Worm (Caenorhabditis elegans) whole organism, late embryonic: ENCODE measurements around the gene clec-208.
"Not testable (repeated sequence)": the region's sequence is repeated elsewhere in the genome, so short reads cannot be mapped to it uniquely, and the experiment has no call there.

Source experiments
- C08G9.2 ChIP-seq: sonication (generic microtip); optimal IDR thresholded peaks from 2 replicates; lab custom pipeline; 2016; ENCODE audit warnings: mild to moderate bottlenecking, missing genetic modification characterization, moderate library complexity, missing compliant biosample characterization
- K02D7.2 ChIP-seq: sonication (generic microtip); optimal IDR thresholded peaks from 2 replicates; lab custom pipeline; 2017; ENCODE audit warnings: mild to moderate bottlenecking, missing genetic modification characterization, missing compliant biosample characterization
- T23F11.4 ChIP-seq: fragments of 200-800 bp; sonication (Bioruptor generic); optimal IDR thresholded peaks from 2 replicates; lab custom pipeline; 2018; ENCODE audit warnings: mild to moderate bottlenecking, missing genetic modification characterization, missing compliant biosample characterization
- ceh-18 ChIP-seq: sonication (generic microtip); optimal IDR thresholded peaks from 2 replicates; lab custom pipeline; 2016; ENCODE audit warnings: missing genetic modification characterization, missing compliant biosample characterization
- ceh-19 ChIP-seq: fragments of 200-800 bp; sonication (Bioruptor generic); optimal IDR thresholded peaks from 2 replicates; lab custom pipeline; 2018; ENCODE audit warnings: mild to moderate bottlenecking, missing genetic modification characterization, missing compliant biosample characterization
- ceh-24 ChIP-seq: sonication (generic microtip); optimal IDR thresholded peaks from 2 replicates; lab custom pipeline; 2016; ENCODE audit warnings: mild to moderate bottlenecking, missing genetic modification characterization, missing compliant biosample characterization
- ceh-31 ChIP-seq: sonication (generic microtip); optimal IDR thresholded peaks from 2 replicates; lab custom pipeline; 2016; ENCODE audit warnings: missing genetic modification characterization, missing compliant biosample characterization
- ceh-48 ChIP-seq: sonication (generic microtip); optimal IDR thresholded peaks from 2 replicates; lab custom pipeline; 2016; ENCODE audit warnings: missing genetic modification characterization, inconsistent platforms, missing compliant biosample characterization
- ceh-6 ChIP-seq: fragments of 200-800 bp; sonication (Bioruptor generic); optimal IDR thresholded peaks from 2 replicates; lab custom pipeline; 2018; ENCODE audit warnings: mild to moderate bottlenecking, missing genetic modification characterization, missing compliant biosample characterization
- che-1 ChIP-seq: sonication (generic microtip); optimal IDR thresholded peaks from 2 replicates; lab custom pipeline; 2016; ENCODE audit warnings: mild to moderate bottlenecking, missing genetic modification characterization, missing compliant biosample characterization
- dmd-4 ChIP-seq: sonication (generic microtip); optimal IDR thresholded peaks from 2 replicates; lab custom pipeline; 2016; ENCODE audit warnings: borderline replicate concordance, missing genetic modification characterization, missing compliant biosample characterization
- dve-1 ChIP-seq: sonication (generic microtip); optimal IDR thresholded peaks from 2 replicates; lab custom pipeline; 2017; ENCODE audit warnings: antibody characterized with exemption, mild to moderate bottlenecking, missing genetic modification characterization, missing compliant biosample characterization
- eyg-1 ChIP-seq: sonication (generic microtip); optimal IDR thresholded peaks from 2 replicates; lab custom pipeline; 2016; ENCODE audit warnings: missing genotype, missing genetic modification characterization, missing compliant biosample characterization
- fkh-6 ChIP-seq: sonication (generic microtip); optimal IDR thresholded peaks from 2 replicates; lab custom pipeline; 2016; ENCODE audit warnings: missing genetic modification characterization, missing compliant biosample characterization
- hlh-30 ChIP-seq: sonication (generic microtip); optimal IDR thresholded peaks from 2 replicates; lab custom pipeline; 2017; ENCODE audit warnings: antibody characterized with exemption, missing genetic modification characterization, missing compliant biosample characterization; ENCODE audit not compliant: insufficient read depth
- hlh-6 ChIP-seq: sonication (generic microtip); optimal IDR thresholded peaks from 2 replicates; lab custom pipeline; 2016; ENCODE audit warnings: missing genotype, missing genetic modification characterization, missing compliant biosample characterization
- hlh-8 ChIP-seq: sonication (generic microtip); optimal IDR thresholded peaks from 2 replicates; lab custom pipeline; 2016; ENCODE audit warnings: missing genotype, missing genetic modification characterization, missing compliant biosample characterization
- lim-6 ChIP-seq: sonication (generic microtip); optimal IDR thresholded peaks from 2 replicates; lab custom pipeline; 2016; ENCODE audit warnings: missing genetic modification characterization, missing compliant biosample characterization
- mec-3 ChIP-seq: sonication (generic microtip); optimal IDR thresholded peaks from 2 replicates; lab custom pipeline; 2016; ENCODE audit warnings: borderline replicate concordance, missing genetic modification characterization, missing compliant biosample characterization
- nfya-1 ChIP-seq: sonication (generic microtip); optimal IDR thresholded peaks from 2 replicates; lab custom pipeline; 2017; ENCODE audit warnings: missing genetic modification characterization, mild to moderate bottlenecking, missing compliant biosample characterization, antibody characterized with exemption, moderate library complexity
- nhr-11 ChIP-seq: fragments of 150-350 bp; optimal IDR thresholded peaks from 2 replicates; lab custom pipeline; 2014; ENCODE audit warnings: missing biosample characterization, missing genetic modification characterization
- npax-4 ChIP-seq: sonication (generic microtip); optimal IDR thresholded peaks from 2 replicates; lab custom pipeline; 2016; ENCODE audit warnings: missing genetic modification characterization, missing compliant biosample characterization
- pha-4 ChIP-seq: fragments of 150-350 bp; optimal IDR thresholded peaks from 2 replicates; lab custom pipeline; 2018; ENCODE audit warnings: missing biosample characterization, missing genetic modification reagents, missing genetic modification characterization
- ref-2 ChIP-seq: sonication (generic microtip); optimal IDR thresholded peaks from 2 replicates; lab custom pipeline; 2016; ENCODE audit warnings: missing genetic modification characterization, missing compliant biosample characterization
- rnt-1 ChIP-seq: sonication (generic microtip); optimal IDR thresholded peaks from 2 replicates; lab custom pipeline; 2016; ENCODE audit warnings: missing genetic modification characterization, missing compliant biosample characterization
- tbx-2 ChIP-seq: sonication (generic microtip); optimal IDR thresholded peaks from 2 replicates; lab custom pipeline; 2016; ENCODE audit warnings: missing genetic modification characterization, missing compliant biosample characterization
- tbx-7 ChIP-seq: sonication (generic microtip); optimal IDR thresholded peaks from 2 replicates; lab custom pipeline; 2016; ENCODE audit warnings: missing genotype, missing genetic modification characterization, missing compliant biosample characterization
- ttx-3 ChIP-seq: sonication (generic microtip); optimal IDR thresholded peaks from 2 replicates; lab custom pipeline; 2016; ENCODE audit warnings: missing genetic modification reagents, missing genetic modification characterization, missing compliant biosample characterization
- unc-42 ChIP-seq: sonication (generic microtip); optimal IDR thresholded peaks from 2 replicates; lab custom pipeline; 2016; ENCODE audit warnings: missing genotype, missing genetic modification characterization, missing compliant biosample characterization
- unc-55 ChIP-seq: sonication (generic microtip); optimal IDR thresholded peaks from 2 replicates; lab custom pipeline; 2017; ENCODE audit warnings: missing biosample characterization, missing genetic modification reagents, missing genetic modification characterization
- unc-86 ChIP-seq: sonication (generic microtip); optimal IDR thresholded peaks from 2 replicates; lab custom pipeline; 2016; ENCODE audit warnings: missing genetic modification characterization, missing compliant biosample characterization
- ztf-16 ChIP-seq: sonication (generic microtip); optimal IDR thresholded peaks from 2 replicates; lab custom pipeline; 2017; ENCODE audit warnings: missing genetic modification characterization, missing compliant biosample characterization

clec-208 gene

ce11 chrV:2085745-2086267 is 11.9 kb upstream of the clec-208 start, which contains the start of gene F36F12.3:
Gene F36F12.3 (plus strand): TSS chrV:2085795.
- not testable (repeated sequence) for TF ChIP-seq ceh-19 (GFP tag; lab: Kevin White, UChicago); unc-55 (GFP tag; lab: Kevin White, UChicago); pha-4 (tag; lab: Kevin White, UChicago)

- not testable (repeated sequence) for TF ChIP-seq hlh-6, mec-3, pha-4 (tag; lab: Kevin White, UChicago)
Observed at ce11 chrV:2090321-2090720, 7.4 kb upstream of the clec-208 start, which contains the start of gene ztf-28. Gene ztf-28 (plus strand): TSS chrV:2090669.

DNA sequence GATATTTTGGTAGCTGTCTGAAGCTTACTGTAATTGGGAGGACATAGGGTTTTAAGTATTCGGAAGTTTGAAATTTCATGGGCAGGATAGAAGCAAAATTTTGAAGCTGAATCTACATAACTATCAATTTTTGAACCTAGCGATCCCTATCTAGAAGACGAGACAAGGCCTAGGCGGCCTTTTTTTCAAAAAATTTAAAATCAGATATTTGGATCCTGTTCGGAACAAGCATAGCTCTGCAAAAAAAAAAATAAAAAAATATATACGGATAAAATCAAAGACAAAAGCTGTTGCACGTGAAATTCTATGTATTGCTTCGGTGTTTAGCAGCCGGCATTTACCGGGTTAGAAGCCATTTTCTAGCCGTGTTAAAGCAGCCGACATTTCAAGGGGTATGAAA is 2.5 kb upstream of the clec-208 start, which contains the start of gene F36F12.2:
Gene F36F12.2 (minus strand): TSS at position 101 of the 400 bp plus-strand sequence.
- no peak for TF ChIP-seq ceh-18 (tag; lab: Kevin White, UChicago)
- TF ChIP-seq ceh-48 (tag; lab: Kevin White, UChicago) = no peak
- no peak for TF ChIP-seq tbx-7 (tag; lab: Kevin White, UChicago)
- TF ChIP-seq C08G9.2 = no peak
- no peak for TF ChIP-seq rnt-1
- no peak for TF ChIP-seq pha-4 (tag; lab: Kevin White, UChicago)
- TF ChIP-seq K02D7.2 (tag; lab: Kevin White, UChicago) = no peak
- TF ChIP-seq, all 69 proteins: peak for 0

DNA sequence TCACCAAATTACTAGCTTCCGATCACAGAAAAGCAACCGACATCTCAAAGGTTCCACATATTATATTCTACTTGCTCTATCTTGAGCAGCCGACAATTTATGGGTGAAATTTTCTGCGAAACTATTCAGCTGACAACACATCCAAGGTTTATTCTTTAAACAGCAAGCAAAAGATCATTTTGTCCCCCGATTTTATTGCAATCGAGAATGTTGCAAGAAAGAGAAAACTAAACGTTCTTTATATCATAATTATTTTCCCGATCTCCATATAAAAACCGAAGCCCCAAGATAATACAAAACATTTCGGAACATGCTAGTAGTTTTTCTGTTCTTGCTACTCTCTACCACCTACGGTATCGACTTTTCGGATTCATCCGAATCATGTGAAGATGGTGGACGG is 2.0 kb upstream of the clec-208 start, which contains the start of gene clec-207:
Gene clec-207 (plus strand): TSS at position 301 of the 400 bp plus-strand sequence.
- TF ChIP-seq ceh-48 (tag; lab: Kevin White, UChicago) (no peak), lim-6 (tag; lab: Kevin White, UChicago) (no peak), hlh-8 (no peak), ceh-18 (tag; lab: Kevin White, UChicago) (no peak), ztf-16 (tag; lab: Kevin White, UChicago) (no peak), T23F11.4 (no peak), tbx-2 (tag; lab: Kevin White, UChicago) (no peak), dve-1 (tag; lab: Kevin White, UChicago) (no peak), unc-42 (tag; lab: Kevin White, UChicago) (no peak), nfya-1 (tag; lab: Kevin White, UChicago) (no peak), ref-2 (tag; lab: Kevin White, UChicago) (no peak), che-1 (tag; lab: Kevin White, UChicago) (no peak), C08G9.2 (no peak), fkh-6 (tag; lab: Kevin White, UChicago) (no peak), dmd-4 (tag; lab: Kevin White, UChicago) (no peak), nhr-11 (no peak), hlh-30 (tag; lab: Kevin White, UChicago) (no peak), ceh-24 (tag; lab: Kevin White, UChicago) (no peak), eyg-1 (tag; lab: Kevin White, UChicago) (no peak)

DNA sequence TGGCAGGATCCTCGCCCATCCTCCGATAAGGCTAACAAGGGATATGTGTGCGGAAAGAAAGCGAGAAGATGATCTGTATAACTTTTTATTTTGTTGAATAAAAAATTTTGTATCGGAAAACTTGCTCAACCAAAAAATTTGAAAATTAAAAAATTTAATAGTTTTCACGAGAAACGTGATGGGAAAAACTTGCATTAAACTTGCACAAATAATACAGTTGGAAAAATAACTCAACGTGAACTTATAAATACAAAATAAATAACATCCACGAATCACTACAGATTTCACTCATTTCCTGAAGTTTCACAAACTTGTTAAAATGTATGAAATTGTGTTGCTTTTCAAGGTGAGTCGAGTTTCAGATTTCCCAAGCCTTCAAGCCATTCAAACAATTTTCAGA is 1.3 kb downstream of the clec-208 start, which contains the start of gene F36F12.7:
Gene F36F12.7 (plus strand): TSS at position 301 of the 400 bp plus-strand sequence.
- TF ChIP-seq ceh-24 (tag; lab: Kevin White, UChicago) (no peak), nhr-11 (no peak), unc-42 (tag; lab: Kevin White, UChicago) (no peak), ceh-31 (no peak), unc-86 (tag; lab: Kevin White, UChicago) (no peak), ttx-3 (tag; lab: Kevin White, UChicago) (no peak), nfya-1 (tag; lab: Kevin White, UChicago) (no peak), npax-4 (no peak), ceh-19 (GFP tag; lab: Kevin White, UChicago) (no peak), ceh-6 (GFP tag; lab: Kevin White, UChicago) (no peak), hlh-6 (tag; lab: Kevin White, UChicago) (no peak), hlh-30 (tag; lab: Kevin White, UChicago) (no peak)
